Worm (Caenorhabditis elegans): Measurements from ENCODE around the gene K11H3.8.

DNA sequence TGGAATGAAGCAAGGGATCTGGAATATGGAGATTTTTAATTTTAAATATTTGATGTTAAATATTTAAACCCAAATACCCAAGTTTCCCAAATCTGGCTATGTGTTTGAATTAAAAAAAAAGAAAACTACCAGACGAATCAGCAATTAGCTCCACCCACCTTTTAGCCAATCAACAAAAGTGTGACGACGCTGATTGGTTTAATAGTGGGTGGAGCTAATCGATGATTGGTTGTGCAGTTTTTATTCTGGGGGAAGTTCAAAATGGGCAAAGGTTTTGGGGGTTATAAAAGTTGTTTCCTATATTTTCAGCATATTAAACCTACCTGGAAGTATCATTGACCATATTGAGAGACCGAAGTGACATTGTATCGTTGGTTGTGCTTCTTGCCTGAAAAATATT is 39.5 kb downstream of the K11H3.8 start:
- TF ChIP-seq unc-62 (GFP tag; optimal IDR thresholded peaks at IDR 0.05) (no peak), nhr-12 (tag; optimal IDR thresholded peaks at IDR 0.05) (no peak), mep-1 (tag; optimal IDR thresholded peaks at IDR 0.05) (no peak), ztf-4 (tag; optimal IDR thresholded peaks at IDR 0.05) (no peak), alr-1 (tag; optimal IDR thresholded peaks at IDR 0.05; ENCODE audit: borderline replicate concordance) (no peak), ceh-82 (tag; optimal IDR thresholded peaks at IDR 0.05) (no peak), isw-1 (GFP tag; IDR thresholded peaks at IDR 0.05) (no peak), snpc-4 (tag; optimal IDR thresholded peaks at IDR 0.05) (no peak)
